Fruit fly (Drosophila melanogaster) S2 (cell line): Measurements from ENCODE around the gene CG7071.

Experiments
- CG8478 ChIP-seq: fragments of >200 bp; optimal IDR thresholded peaks from 2 replicates; lab custom pipeline; 2018
- CTCF ChIP-seq, 2 experiments: fragments of >200 bp; optimal IDR thresholded peaks; 2 replicates each; lab custom pipeline; 2018

- TF ChIP-seq CG8478 (no peak), CTCF (optimal IDR thresholded peaks at IDR 0.05; lab: Kevin White, UChicago) (no peak)
Observed at dm6 chr3R:22389614-22390013, 27.2 kb downstream of the CG7071 start, which contains the start of the genes CAH8 and CG7059.
